Worm (Caenorhabditis elegans): Measurements from ENCODE around the gene nhr-63.
A peak's percentile ranks its signal among the peaks of the same experiment; 100 is the strongest.
"Not testable (repeated sequence)": the region's sequence is repeated elsewhere in the genome, so short reads cannot be mapped to it uniquely, and the experiment has no call there.

DNA sequence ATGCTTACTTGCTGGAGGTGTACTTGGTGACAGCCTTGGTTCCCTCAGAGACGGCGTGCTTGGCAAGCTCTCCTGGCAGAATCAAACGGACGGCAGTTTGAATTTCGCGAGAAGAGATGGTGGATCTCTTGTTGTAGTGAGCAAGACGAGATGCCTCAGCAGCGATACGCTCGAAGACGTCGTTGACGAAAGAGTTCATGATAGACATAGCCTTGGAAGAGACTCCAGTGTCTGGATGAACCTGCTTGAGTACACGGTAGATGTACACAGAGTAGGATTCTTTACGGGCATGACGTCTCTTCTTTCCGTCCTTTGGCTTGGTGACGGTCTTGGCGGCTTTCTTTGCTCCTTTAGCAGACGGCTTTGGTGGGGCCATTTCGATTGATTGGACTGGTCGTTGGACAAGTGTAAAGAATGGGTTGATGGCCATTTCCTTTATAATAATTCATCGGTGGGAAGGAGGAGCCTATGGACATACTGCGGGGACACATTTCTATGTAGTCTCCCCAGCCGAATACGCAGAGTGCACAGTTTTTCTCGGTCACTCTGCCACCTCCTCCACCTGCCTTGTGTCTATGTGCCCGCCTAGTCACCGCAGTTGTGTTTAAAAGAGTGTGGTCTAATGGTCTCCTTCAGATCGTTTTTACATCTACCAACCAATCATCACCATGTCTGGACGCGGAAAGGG lies 37.9 kb downstream of the nhr-63 start, which contains the start of the genes his-4 and his-3:
- TF ChIP-seq lin-39 (tag; optimal IDR thresholded peaks at IDR 0.05); elt-3 (tag; optimal IDR thresholded peaks at IDR 0.05); ceh-82 (tag; optimal IDR thresholded peaks at IDR 0.05); nhr-11 (tag; optimal IDR thresholded peaks at IDR 0.05); R02D3.7 (tag; optimal IDR thresholded peaks at IDR 0.05); aly-2 (tag; optimal IDR thresholded peaks at IDR 0.05); snpc-4 (tag; optimal IDR thresholded peaks at IDR 0.05); ama-1 (optimal IDR thresholded peaks at IDR 0.05); mab-5 (tag; optimal IDR thresholded peaks at IDR 0.05): not testable (repeated sequence)
- TF ChIP-seq nhr-6 (tag; optimal IDR thresholded peaks at IDR 0.05), result peak; percentile 52
- peak; percentile 85 for TF ChIP-seq nhr-25 (tag; optimal IDR thresholded peaks at IDR 0.05)
- peak; percentile 49 for TF ChIP-seq fos-1 (tag; optimal IDR thresholded peaks at IDR 0.05)
